Fruit fly (Drosophila melanogaster): ENCODE measurements around the gene Mst87F.

The Mst87F gene

dm6 chr3R:13811737-13812136, 16.1 kb downstream of the Mst87F start:
- no peak for TF ChIP-seq rgr (GFP tag; optimal IDR thresholded peaks at IDR 0.05)
- no peak for TF ChIP-seq jim (GFP tag; optimal IDR thresholded peaks at IDR 0.05)
- no peak for TF ChIP-seq woc (GFP tag; optimal IDR thresholded peaks at IDR 0.05)
- TF ChIP-seq sage (GFP tag; optimal IDR thresholded peaks at IDR 0.05): no peak
- no peak for TF ChIP-seq dmrt93B (GFP tag; optimal IDR thresholded peaks at IDR 0.05)
- TF ChIP-seq Sp1 (GFP tag; optimal IDR thresholded peaks at IDR 0.05): no peak
- no peak for TF ChIP-seq dl (GFP tag; optimal IDR thresholded peaks at IDR 0.05; ENCODE audit: insufficient read depth in 1 of 2, partially characterized antibody in 2 of 2)
- no peak for TF ChIP-seq Hnf4 (GFP tag; optimal IDR thresholded peaks at IDR 0.05)
- TF ChIP-seq Hr78 (GFP tag; optimal IDR thresholded peaks at IDR 0.05): no peak
- no peak for TF ChIP-seq HLH106 (tag; optimal IDR thresholded peaks at IDR 0.05)
- no peak for TF ChIP-seq foxo (GFP tag; optimal IDR thresholded peaks at IDR 0.05)
- no peak for TF ChIP-seq Dif (GFP tag; optimal IDR thresholded peaks at IDR 0.05; ENCODE audit: partially characterized antibody)

DNA sequence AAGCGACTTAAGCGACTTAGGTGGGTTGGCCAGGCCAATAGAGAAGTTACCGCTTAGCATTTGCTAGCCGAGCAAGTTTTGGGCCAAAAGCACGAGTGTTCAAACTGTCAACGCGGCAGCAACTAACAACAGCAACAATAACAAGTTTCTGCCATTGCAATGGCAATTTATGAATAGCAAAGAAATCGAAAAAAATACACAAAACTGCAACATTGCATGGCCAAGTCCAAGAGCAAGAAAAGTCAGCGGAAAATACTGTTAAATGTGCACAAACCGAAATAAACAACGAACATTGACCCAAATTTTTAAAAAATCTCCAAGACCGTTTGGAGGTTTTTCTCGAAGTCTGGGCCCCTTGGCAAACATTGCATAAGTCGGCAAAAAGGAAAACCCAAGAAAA, 17.5 kb downstream of the Mst87F start:
- TF ChIP-seq OdsH (GFP tag; optimal IDR thresholded peaks at IDR 0.05) (no peak), Hr78 (GFP tag; optimal IDR thresholded peaks at IDR 0.05) (no peak), Myc (optimal IDR thresholded peaks at IDR 0.05) (no peak), Abd-B (GFP tag; optimal IDR thresholded peaks at IDR 0.05) (no peak), dsf (GFP tag; optimal IDR thresholded peaks at IDR 0.05; ENCODE audit: borderline replicate concordance) (no peak), jim (GFP tag; optimal IDR thresholded peaks at IDR 0.05) (no peak), rgr (GFP tag; optimal IDR thresholded peaks at IDR 0.05) (no peak), psq (GFP tag; optimal IDR thresholded peaks at IDR 0.05) (no peak), Jra (GFP tag; optimal IDR thresholded peaks at IDR 0.05) (no peak), Hnf4 (GFP tag; optimal IDR thresholded peaks at IDR 0.05) (no peak), Mio (GFP tag; optimal IDR thresholded peaks at IDR 0.05) (no peak), GATAd (GFP tag; optimal IDR thresholded peaks at IDR 0.05) (no peak), dmrt93B (GFP tag; optimal IDR thresholded peaks at IDR 0.05) (no peak), HLH106 (tag; optimal IDR thresholded peaks at IDR 0.05) (no peak), N (GFP tag; optimal IDR thresholded peaks at IDR 0.05) (no peak), brk (GFP tag; optimal IDR thresholded peaks at IDR 0.05) (no peak), usp (GFP tag; optimal IDR thresholded peaks at IDR 0.05) (no peak), Rel (GFP tag; optimal IDR thresholded peaks at IDR 0.05) (no peak), Rel (tag; optimal IDR thresholded peaks at IDR 0.05) (no peak)

- no peak for TF ChIP-seq dmrt93B (GFP tag; optimal IDR thresholded peaks at IDR 0.05)
- TF ChIP-seq Jra (GFP tag; optimal IDR thresholded peaks at IDR 0.05): no peak
- TF ChIP-seq GATAd (GFP tag; optimal IDR thresholded peaks at IDR 0.05): no peak
- TF ChIP-seq sage (GFP tag; optimal IDR thresholded peaks at IDR 0.05): no peak
- TF ChIP-seq Abd-B (GFP tag; optimal IDR thresholded peaks at IDR 0.05): no peak
- no peak for TF ChIP-seq jim (GFP tag; optimal IDR thresholded peaks at IDR 0.05)
- no peak for TF ChIP-seq dl (GFP tag; optimal IDR thresholded peaks at IDR 0.05; ENCODE audit: insufficient read depth in 1 of 2, partially characterized antibody in 2 of 2)
- TF ChIP-seq psq (GFP tag; optimal IDR thresholded peaks at IDR 0.05): no peak
- no peak for TF ChIP-seq CrebA (GFP tag; optimal IDR thresholded peaks at IDR 0.05; ENCODE audit: borderline replicate concordance)
- TF ChIP-seq lola (GFP tag; optimal IDR thresholded peaks at IDR 0.05): no peak
- TF ChIP-seq Hr78 (GFP tag; optimal IDR thresholded peaks at IDR 0.05): no peak
- no peak for TF ChIP-seq OdsH (GFP tag; optimal IDR thresholded peaks at IDR 0.05)
- TF ChIP-seq foxo (GFP tag; optimal IDR thresholded peaks at IDR 0.05): no peak
- no peak for TF ChIP-seq ey (GFP tag; optimal IDR thresholded peaks at IDR 0.05)
- TF ChIP-seq tai (GFP tag; optimal IDR thresholded peaks at IDR 0.05): no peak
- TF ChIP-seq HLH106 (tag; optimal IDR thresholded peaks at IDR 0.05): no peak
- TF ChIP-seq sv (GFP tag; optimal IDR thresholded peaks at IDR 0.05): no peak
Observed at dm6 chr3R:13809261-13809660, 18.5 kb downstream of the Mst87F start.

dm6 chr3R:13807906-13808305, 19.9 kb downstream of the Mst87F start:
- TF ChIP-seq sage (GFP tag; optimal IDR thresholded peaks at IDR 0.05) (no peak), GATAd (GFP tag; optimal IDR thresholded peaks at IDR 0.05) (no peak), foxo (GFP tag; optimal IDR thresholded peaks at IDR 0.05) (peak in 1 of 2 experiments; percentile 7), N (GFP tag; optimal IDR thresholded peaks at IDR 0.05) (no peak), psq (GFP tag; optimal IDR thresholded peaks at IDR 0.05) (no peak)

DNA sequence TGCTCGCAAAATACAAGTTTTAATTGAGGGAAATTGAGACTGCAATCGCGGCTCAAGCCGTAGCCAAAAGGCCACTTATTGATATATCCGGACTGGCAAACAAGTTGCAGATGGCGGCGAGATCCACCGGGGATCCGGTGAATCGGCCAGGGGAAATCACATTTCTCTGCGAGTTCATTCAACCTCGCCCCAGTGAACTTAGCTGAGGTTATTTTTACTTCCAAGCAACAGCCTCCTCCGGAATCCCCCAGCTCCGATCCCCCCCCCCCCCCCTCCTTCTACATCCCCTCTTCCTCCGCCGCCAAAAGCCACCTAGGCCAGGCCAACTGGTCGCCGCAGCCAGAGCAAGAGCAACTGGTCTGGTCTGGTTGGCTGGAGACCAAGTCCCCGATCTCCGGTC, 20.5 kb downstream of the Mst87F start:
- no peak for TF ChIP-seq Rel (GFP tag; optimal IDR thresholded peaks at IDR 0.05)
- peak; percentile 60 for TF ChIP-seq Rel (tag; optimal IDR thresholded peaks at IDR 0.05)
- TF ChIP-seq Mio (GFP tag; optimal IDR thresholded peaks at IDR 0.05): no peak
- TF ChIP-seq rgr (GFP tag; optimal IDR thresholded peaks at IDR 0.05): no peak
- no peak for TF ChIP-seq GATAd (GFP tag; optimal IDR thresholded peaks at IDR 0.05)
- TF ChIP-seq usp (GFP tag; optimal IDR thresholded peaks at IDR 0.05): no peak
- TF ChIP-seq CG9705 (GFP tag; optimal IDR thresholded peaks at IDR 0.05): no peak
- TF ChIP-seq OdsH (GFP tag; optimal IDR thresholded peaks at IDR 0.05): no peak
